Fruit fly (Drosophila melanogaster): ENCODE results near the gene Hex-t1.

Hex-t1 gene

dm6 chr3R:26443875-26444511, 4.9 kb upstream of the Hex-t1 start (continued):
- TF ChIP-seq Deaf1 (tag; optimal IDR thresholded peaks at IDR 0.05): peak; percentile 36
- no peak for TF ChIP-seq CG16813 (GFP tag; IDR thresholded peaks at IDR 0.05; ENCODE audit: partially characterized antibody)
- peak in 1 of 2 experiments; percentile 54 for TF ChIP-seq Hr51 (GFP tag; optimal IDR thresholded peaks at IDR 0.05)
- peak in 1 of 3 experiments; percentile 33 for TF ChIP-seq lola (GFP tag; optimal IDR thresholded peaks at IDR 0.05)
- peak; percentile 44; the same call in 2 of the 3 replicates for TF ChIP-seq croc (GFP tag; conservative IDR thresholded peaks at IDR 0.05)
- TF ChIP-seq Med (GFP tag): peak; percentile 71
- 0 out of 2 replicates have a peak, but pooled peaks have one; percentile 34 for TF ChIP-seq E2f1 (GFP tag; IDR thresholded peaks at IDR 0.05)
- peak; percentile 53 for TF ChIP-seq lmd (GFP tag; IDR thresholded peaks at IDR 0.05)
- TF ChIP-seq phol (tag; optimal IDR thresholded peaks at IDR 0.05): peak; percentile 87
- TF ChIP-seq tgo (GFP tag; IDR thresholded peaks at IDR 0.05): peak; percentile 55
- no peak for TF ChIP-seq CG15479 (GFP tag; optimal IDR thresholded peaks at IDR 0.05)
- no peak for TF ChIP-seq Mes4 (GFP tag; optimal IDR thresholded peaks at IDR 0.05)
- peak; percentile 27 for TF ChIP-seq Hr3 (GFP tag; optimal IDR thresholded peaks at IDR 0.05)
- no peak for TF ChIP-seq Optix (GFP tag; IDR thresholded peaks at IDR 0.05)
- TF ChIP-seq CG14860 (GFP tag; IDR thresholded peaks at IDR 0.05; ENCODE audit: partially characterized antibody): no peak
- no peak for TF ChIP-seq CG14710 (tag; optimal IDR thresholded peaks at IDR 0.05)
- no peak for TF ChIP-seq MBD-R2 (GFP tag; IDR thresholded peaks at IDR 0.05)
- TF ChIP-seq gce (GFP tag; IDR thresholded peaks at IDR 0.05): no peak
- no peak for TF ChIP-seq CG9932 (GFP tag; IDR thresholded peaks at IDR 0.05)
- TF ChIP-seq CG4730 (GFP tag; IDR thresholded peaks at IDR 0.05): no peak
- TF ChIP-seq Dp (GFP tag; optimal IDR thresholded peaks at IDR 0.05): no peak
- TF ChIP-seq NC2α (GFP tag; optimal IDR thresholded peaks at IDR 0.05): no peak
- TF ChIP-seq CG7786 (GFP tag; optimal IDR thresholded peaks at IDR 0.05): no peak
- peak; percentile 62 for TF ChIP-seq CG7556 (GFP tag; optimal IDR thresholded peaks at IDR 0.05)
- peak; percentile 45 for TF ChIP-seq nau (GFP tag; optimal IDR thresholded peaks at IDR 0.05)
- TF ChIP-seq CG9215 (GFP tag; IDR thresholded peaks at IDR 0.05): 0 out of 2 replicates have a peak, but pooled peaks have one; percentile 16
- TF ChIP-seq CG7963 (GFP tag; IDR thresholded peaks at IDR 0.05; ENCODE audit: partially characterized antibody): no peak
- no peak for TF ChIP-seq CG13894 (tag; optimal IDR thresholded peaks at IDR 0.05)
- 0 out of 2 replicates have a peak, but pooled peaks have one; percentile 27 for TF ChIP-seq sim (GFP tag; IDR thresholded peaks at IDR 0.05)
- no peak for TF ChIP-seq B-H2 (GFP tag; optimal IDR thresholded peaks at IDR 0.05)
- TF ChIP-seq CG11560 (tag; IDR thresholded peaks at IDR 0.05): no peak
- TF ChIP-seq Opbp (GFP tag; IDR thresholded peaks at IDR 0.05; ENCODE audit: partially characterized antibody): no peak
- 0 out of 3 replicates have a peak, but pooled peaks have one; percentile 22 for TF ChIP-seq H15 (GFP tag; IDR thresholded peaks at IDR 0.05)
- no peak for TF ChIP-seq wor (GFP tag; IDR thresholded peaks at IDR 0.05)
- TF ChIP-seq Oaz (GFP tag; IDR thresholded peaks at IDR 0.05): no peak
- TF ChIP-seq lab (GFP tag; optimal IDR thresholded peaks at IDR 0.05): peak; percentile 65
- TF ChIP-seq Dip2 (GFP tag; IDR thresholded peaks at IDR 0.05): no peak
- TF ChIP-seq ro (GFP tag; IDR thresholded peaks at IDR 0.05): 0 out of 2 replicates have a peak, but pooled peaks have one; percentile 14
- TF ChIP-seq mam (GFP tag; optimal IDR thresholded peaks at IDR 0.05): no peak
- no peak for TF ChIP-seq bbx (GFP tag; IDR thresholded peaks at IDR 0.05; ENCODE audit: partially characterized antibody)
- TF ChIP-seq CG2202 (tag; optimal IDR thresholded peaks at IDR 0.05): no peak
- peak in 1 of 2 experiments; percentile 17 for TF ChIP-seq dpn (GFP tag; optimal IDR thresholded peaks at IDR 0.05)
- TF ChIP-seq scrt (GFP tag; optimal IDR thresholded peaks at IDR 0.05): no peak
- TF ChIP-seq Ptx1 (GFP tag; IDR thresholded peaks at IDR 0.05): peak; percentile 73
- no peak for TF ChIP-seq CG4854 (GFP tag; optimal IDR thresholded peaks at IDR 0.05)
- no peak for TF ChIP-seq NK7.1 (GFP tag; optimal IDR thresholded peaks at IDR 0.05)
- peak; percentile 40 for TF ChIP-seq CG8359 (GFP tag; optimal IDR thresholded peaks at IDR 0.05; ENCODE audit: borderline replicate concordance)
- no peak for TF ChIP-seq vfl (GFP tag; optimal IDR thresholded peaks at IDR 0.05)
- peak; percentile 81 for TF ChIP-seq gem (tag; optimal IDR thresholded peaks at IDR 0.05)

Data from whole organism, embryonic.